Worm (Caenorhabditis elegans) whole organism, early embryonic: ENCODE results near the gene F23B12.4.

Experiments
- B0310.2 ChIP-seq: sonication (generic microtip); optimal IDR thresholded peaks from 2 replicates; lab custom pipeline; 2016; ENCODE audit warnings: mild to moderate bottlenecking, missing genetic modification characterization, missing compliant biosample characterization
- F13C5.2 ChIP-seq: sonication (generic microtip); optimal IDR thresholded peaks from 2 replicates; lab custom pipeline; 2017; ENCODE audit warnings: mild to moderate bottlenecking, missing genetic modification characterization, inconsistent platforms, missing compliant biosample characterization
- aly-1 ChIP-seq: sonication (generic microtip); optimal IDR thresholded peaks from 2 replicates; lab custom pipeline; 2016; ENCODE audit warnings: missing genetic modification characterization, missing compliant biosample characterization
- ama-1 ChIP-seq: fragments of 150-350 bp; optimal IDR thresholded peaks from 2 replicates; lab custom pipeline; 2014
- ceh-13 ChIP-seq: fragments of 200-800 bp; sonication (Bioruptor generic); optimal IDR thresholded peaks from 2 replicates; lab custom pipeline; 2018; ENCODE audit warnings: mild to moderate bottlenecking, missing genetic modification characterization, missing compliant biosample characterization
- ceh-36 ChIP-seq: sonication (generic microtip); optimal IDR thresholded peaks from 2 replicates; lab custom pipeline; 2016; ENCODE audit warnings: missing genetic modification characterization, inconsistent platforms, missing compliant biosample characterization
- ets-7 ChIP-seq: sonication (generic microtip); optimal IDR thresholded peaks from 2 replicates; lab custom pipeline; 2016; ENCODE audit warnings: missing genotype, missing genetic modification characterization, missing compliant biosample characterization
- flt-1 ChIP-seq: fragments of 200-800 bp; sonication (Bioruptor generic); IDR thresholded peaks from 2 replicates; pipeline ENCODE4 v1.3.6; 2022; ENCODE audit warnings: missing genetic modification characterization, missing compliant biosample characterization
- hmbx-1 ChIP-seq: sonication (generic microtip); optimal IDR thresholded peaks from 2 replicates; lab custom pipeline; 2016; ENCODE audit warnings: mild to moderate bottlenecking, missing genetic modification characterization, missing compliant biosample characterization
- hmg-4 ChIP-seq: fragments of 200-800 bp; sonication (Bioruptor generic); optimal IDR thresholded peaks from 2 replicates; lab custom pipeline; 2018; ENCODE audit warnings: mild to moderate bottlenecking, missing genetic modification characterization, missing compliant biosample characterization
- hnd-1 ChIP-seq: sonication (generic microtip); optimal IDR thresholded peaks from 2 replicates; lab custom pipeline; 2016; ENCODE audit warnings: missing genetic modification characterization, missing compliant biosample characterization
- pes-1 ChIP-seq: fragments of 200-800 bp; sonication (Bioruptor generic); IDR thresholded peaks from 2 replicates; pipeline ENCODE4 v1.3.6; 2022; ENCODE audit warnings: missing genetic modification reagents, missing genetic modification characterization, missing compliant biosample characterization
- scrt-1 ChIP-seq: fragments of 200-800 bp; sonication (Bioruptor generic); IDR thresholded peaks from 2 replicates; pipeline ENCODE4 v1.3.6; 2022; ENCODE audit warnings: missing genetic modification characterization, missing compliant biosample characterization
- sea-1 ChIP-seq: fragments of 200-800 bp; sonication (Bioruptor generic); conservative IDR thresholded peaks from 2 replicates; pipeline ENCODE4 v1.3.6; 2022; ENCODE audit warnings: missing genetic modification characterization, missing compliant biosample characterization
- tbx-11 ChIP-seq: fragments of 200-800 bp; sonication (Bioruptor generic); IDR thresholded peaks from 2 replicates; pipeline ENCODE4 v1.3.6; 2022; ENCODE audit warnings: missing genetic modification characterization, missing compliant biosample characterization
- tbx-37 ChIP-seq: fragments of 200-800 bp; sonication (Bioruptor generic); conservative IDR thresholded peaks from 2 replicates; pipeline ENCODE4 v1.3.6; 2022; ENCODE audit warnings: missing genetic modification reagents, missing genetic modification characterization, missing compliant biosample characterization
- tra-4 ChIP-seq: sonication (generic microtip); optimal IDR thresholded peaks from 2 replicates; lab custom pipeline; 2017; ENCODE audit warnings: missing genetic modification characterization, missing compliant biosample characterization

F23B12.4 gene

ce11 chrV:14440841-14441240 lies at the start of gene F23B12.4:
Gene F23B12.4 (plus strand): TSS chrV:14441141.
- TF ChIP-seq hnd-1 (tag; lab: Kevin White, UChicago) (no peak), hmbx-1 (tag; lab: Kevin White, UChicago) (no peak)

- TF ChIP-seq ceh-13 (GFP tag; lab: Kevin White, UChicago) (no peak), scrt-1 (GFP tag; lab: Robert Waterston, UW) (no peak), flt-1 (no peak), ets-7 (tag; lab: Kevin White, UChicago) (no peak), pes-1 (GFP tag; lab: Robert Waterston, UW) (no peak), hnd-1 (tag; lab: Kevin White, UChicago) (no peak), tbx-11 (GFP tag; lab: Robert Waterston, UW) (no peak), ama-1 (no peak), tra-4 (tag; lab: Kevin White, UChicago) (no peak), tbx-37 (GFP tag; lab: Robert Waterston, UW) (no peak), F13C5.2 (tag; lab: Kevin White, UChicago) (no peak), hmbx-1 (tag; lab: Kevin White, UChicago) (no peak), sea-1 (GFP tag; lab: Robert Waterston, UW) (no peak), hmg-4 (GFP tag; lab: Kevin White, UChicago) (no peak), aly-1 (no peak), B0310.2 (no peak), ceh-36 (tag; lab: Kevin White, UChicago) (no peak)
Measured at ce11 chrV:14391830-14392229, 49.1 kb upstream of the F23B12.4 start, which contains the start of gene C15H11.10. Gene C15H11.10 (plus strand): TSS chrV:14392130.

ce11 chrV:14393504-14393903 lies 47.4 kb upstream of the F23B12.4 start, which contains the start of gene C15H11.1:
Gene C15H11.1 (plus strand): TSS chrV:14393804.
- no peak for TF ChIP-seq scrt-1 (GFP tag; lab: Robert Waterston, UW)
- no peak for TF ChIP-seq ceh-13 (GFP tag; lab: Kevin White, UChicago)
- no peak for TF ChIP-seq hmbx-1 (tag; lab: Kevin White, UChicago)
- TF ChIP-seq ets-7 (tag; lab: Kevin White, UChicago) = no peak
- no peak for TF ChIP-seq tbx-37 (GFP tag; lab: Robert Waterston, UW)
- no peak for TF ChIP-seq hnd-1 (tag; lab: Kevin White, UChicago)
- TF ChIP-seq flt-1 = no peak
- no peak for TF ChIP-seq pes-1 (GFP tag; lab: Robert Waterston, UW)
- TF ChIP-seq aly-1 = no peak
- no peak for TF ChIP-seq B0310.2
- no peak for TF ChIP-seq tbx-11 (GFP tag; lab: Robert Waterston, UW)
- TF ChIP-seq ceh-36 (tag; lab: Kevin White, UChicago) = no peak
- no peak for TF ChIP-seq ama-1
- TF ChIP-seq hmg-4 (GFP tag; lab: Kevin White, UChicago) = no peak

ce11 chrV:14394743-14395142 lies 46.2 kb upstream of the F23B12.4 start, which contains the start of gene C15H11.13:
Gene C15H11.13 (plus strand): TSS chrV:14395043.
- TF ChIP-seq scrt-1 (GFP tag; lab: Robert Waterston, UW) (no peak), hmg-4 (GFP tag; lab: Kevin White, UChicago) (no peak), F13C5.2 (tag; lab: Kevin White, UChicago) (no peak), ama-1 (no peak), tra-4 (tag; lab: Kevin White, UChicago) (no peak), aly-1 (no peak), B0310.2 (no peak), sea-1 (GFP tag; lab: Robert Waterston, UW) (no peak), hnd-1 (tag; lab: Kevin White, UChicago) (no peak), ceh-13 (GFP tag; lab: Kevin White, UChicago) (no peak), flt-1 (no peak), ets-7 (tag; lab: Kevin White, UChicago) (no peak), hmbx-1 (tag; lab: Kevin White, UChicago) (no peak)

- TF ChIP-seq tbx-11 (GFP tag; lab: Robert Waterston, UW) = no peak
- TF ChIP-seq B0310.2 = no peak
- TF ChIP-seq sea-1 (GFP tag; lab: Robert Waterston, UW) = no peak
- no peak for TF ChIP-seq hnd-1 (tag; lab: Kevin White, UChicago)
- no peak for TF ChIP-seq scrt-1 (GFP tag; lab: Robert Waterston, UW)
- TF ChIP-seq ceh-13 (GFP tag; lab: Kevin White, UChicago) = no peak
- TF ChIP-seq F13C5.2 (tag; lab: Kevin White, UChicago) = no peak
- TF ChIP-seq pes-1 (GFP tag; lab: Robert Waterston, UW) = no peak
- no peak for TF ChIP-seq tbx-37 (GFP tag; lab: Robert Waterston, UW)
- no peak for TF ChIP-seq ama-1
- TF ChIP-seq ceh-36 (tag; lab: Kevin White, UChicago) = no peak
- no peak for TF ChIP-seq ets-7 (tag; lab: Kevin White, UChicago)
- no peak for TF ChIP-seq hmbx-1 (tag; lab: Kevin White, UChicago)
- TF ChIP-seq aly-1 = no peak
- TF ChIP-seq hmg-4 (GFP tag; lab: Kevin White, UChicago) = no peak
- no peak for TF ChIP-seq flt-1
- TF ChIP-seq tra-4 (tag; lab: Kevin White, UChicago) = no peak
Measured at ce11 chrV:14396123-14396669, 44.7 kb upstream of the F23B12.4 start.

ce11 chrV:14405647-14406046 lies 35.3 kb upstream of the F23B12.4 start:
- TF ChIP-seq aly-1 (no peak), ets-7 (tag; lab: Kevin White, UChicago) (no peak), hmbx-1 (tag; lab: Kevin White, UChicago) (no peak), B0310.2 (no peak), hmg-4 (GFP tag; lab: Kevin White, UChicago) (no peak), F13C5.2 (tag; lab: Kevin White, UChicago) (no peak), ceh-13 (GFP tag; lab: Kevin White, UChicago) (no peak), pes-1 (GFP tag; lab: Robert Waterston, UW) (no peak), ama-1 (no peak), tra-4 (tag; lab: Kevin White, UChicago) (no peak), ceh-36 (tag; lab: Kevin White, UChicago) (no peak), flt-1 (no peak), sea-1 (GFP tag; lab: Robert Waterston, UW) (no peak), scrt-1 (GFP tag; lab: Robert Waterston, UW) (no peak), hnd-1 (tag; lab: Kevin White, UChicago) (no peak), tbx-11 (GFP tag; lab: Robert Waterston, UW) (no peak), tbx-37 (GFP tag; lab: Robert Waterston, UW) (no peak)
